Fruit fly (Drosophila melanogaster) whole organism, embryonic: ENCODE results near the gene ATPsynO.

Experiments
- Abd-B ChIP-seq: fragments of 200-800 bp; sonication (Bioruptor generic); optimal IDR thresholded peaks from 2 replicates; lab custom pipeline; 2018; ENCODE audit warnings: missing biosample characterization, mild to moderate bottlenecking, missing genetic modification characterization, moderate library complexity
- BEAF-32 ChIP-seq: fragments of 200-800 bp; sonication (Bioruptor generic); optimal IDR thresholded peaks from 3 replicates; lab custom pipeline; 2017; ENCODE audit warnings: missing biosample characterization, missing genetic modification characterization, mild to moderate bottlenecking, moderate library complexity, missing genetic modification reagents
- Bdp1 ChIP-seq: fragments of 200-800 bp; sonication (Bioruptor generic); optimal IDR thresholded peaks from 3 replicates; lab custom pipeline; 2016; ENCODE audit warnings: missing biosample characterization, missing genetic modification characterization
- Bgb ChIP-seq: fragments of 200-800 bp; sonication (Bioruptor generic); IDR thresholded peaks from 2 replicates; pipeline ENCODE4 v1.3.6; 2022; ENCODE audit warnings: missing biosample characterization, missing genetic modification characterization; ENCODE audit not compliant: partially characterized antibody
- CG10431 ChIP-seq: fragments of 200-800 bp; sonication (Bioruptor generic); optimal IDR thresholded peaks from 3 replicates; lab custom pipeline; 2018; ENCODE audit warnings: missing biosample characterization, mild to moderate bottlenecking, missing genetic modification characterization
- CG1233 ChIP-seq: fragments of 200-800 bp; sonication (Bioruptor generic); optimal IDR thresholded peaks from 4 replicates; lab custom pipeline; 2018; ENCODE audit warnings: missing biosample characterization, mild to moderate bottlenecking, missing genetic modification characterization
- CG1529 ChIP-seq: fragments of 200-800 bp; sonication (Bioruptor generic); optimal IDR thresholded peaks from 3 replicates; lab custom pipeline; 2018; ENCODE audit warnings: missing biosample characterization, missing genetic modification characterization
- CG16863 ChIP-seq: fragments of 200-800 bp; sonication (Bioruptor generic); optimal IDR thresholded peaks from 3 replicates; lab custom pipeline; 2016; ENCODE audit warnings: missing biosample characterization, missing genetic modification characterization
- CG17802 ChIP-seq: fragments of 200-800 bp; sonication (Bioruptor generic); optimal IDR thresholded peaks from 2 replicates; lab custom pipeline; 2018; ENCODE audit warnings: missing biosample characterization, mild to moderate bottlenecking, missing genetic modification characterization, moderate library complexity
- CG1832 ChIP-seq: fragments of 200-800 bp; sonication (Bioruptor generic); optimal IDR thresholded peaks from 2 replicates; lab custom pipeline; 2017; ENCODE audit warnings: missing biosample characterization, mild to moderate bottlenecking, missing genetic modification characterization, inconsistent platforms
- CG2129 ChIP-seq: fragments of 200-800 bp; sonication (Bioruptor generic); IDR thresholded peaks from 2 replicates; pipeline ENCODE4 v1.3.6; 2022; ENCODE audit warnings: missing biosample characterization, missing genetic modification characterization; ENCODE audit not compliant: partially characterized antibody
- CG2875 ChIP-seq: fragments of 200-800 bp; sonication (Bioruptor generic); optimal IDR thresholded peaks from 2 replicates; lab custom pipeline; 2017; ENCODE audit warnings: missing biosample characterization, mild to moderate bottlenecking, missing genetic modification characterization, missing genetic modification reagents
- CG3163 ChIP-seq: fragments of 200-800 bp; sonication (Bioruptor generic); optimal IDR thresholded peaks from 3 replicates; lab custom pipeline; 2016; ENCODE audit warnings: missing biosample characterization, missing genetic modification characterization
- CG3407 ChIP-seq: fragments of 200-800 bp; sonication (Bioruptor generic); optimal IDR thresholded peaks from 2 replicates; lab custom pipeline; 2018; ENCODE audit warnings: missing biosample characterization, mild to moderate bottlenecking, missing genetic modification characterization
- CG42726 ChIP-seq: fragments of 200-800 bp; sonication (Bioruptor generic); IDR thresholded peaks from 2 replicates; pipeline ENCODE4 v1.3.6; 2022; ENCODE audit warnings: missing biosample characterization, missing genetic modification characterization; ENCODE audit not compliant: partially characterized antibody
- CG4617 ChIP-seq: fragments of 200-800 bp; sonication (Bioruptor generic); optimal IDR thresholded peaks from 3 replicates; lab custom pipeline; 2016; ENCODE audit warnings: missing biosample characterization, missing genetic modification characterization, borderline replicate concordance
- CG6272 ChIP-seq: fragments of 200-800 bp; sonication (Bioruptor generic); IDR thresholded peaks from 2 replicates; pipeline ENCODE4 v1.3.6; 2022; ENCODE audit warnings: missing biosample characterization, missing genetic modification characterization
- CG7963 ChIP-seq: fragments of 200-800 bp; sonication (Bioruptor generic); IDR thresholded peaks from 3 replicates; pipeline ENCODE4 v1.3.6; 2022; ENCODE audit warnings: missing biosample characterization, missing genetic modification characterization; ENCODE audit not compliant: partially characterized antibody
- CG9797 ChIP-seq: fragments of 200-800 bp; sonication (Bioruptor generic); optimal IDR thresholded peaks from 3 replicates; lab custom pipeline; 2018; ENCODE audit warnings: missing biosample characterization, mild to moderate bottlenecking, missing genetic modification characterization
- CTCF ChIP-seq: fragments of 200-800 bp; sonication (Bioruptor generic); optimal IDR thresholded peaks from 2 replicates; lab custom pipeline; 2017; ENCODE audit warnings: missing biosample characterization, mild to moderate bottlenecking, missing genetic modification characterization, moderate library complexity
- D19B ChIP-seq: fragments of 200-800 bp; sonication (Bioruptor generic); optimal IDR thresholded peaks from 2 replicates; lab custom pipeline; 2017; ENCODE audit warnings: missing biosample characterization, mild to moderate bottlenecking, missing genetic modification characterization
- Dad ChIP-seq: fragments of 200-800 bp; sonication (Bioruptor generic); optimal IDR thresholded peaks from 3 replicates; lab custom pipeline; 2016; ENCODE audit warnings: missing biosample characterization, missing genetic modification characterization
- Doc2 ChIP-seq: fragments of 200-800 bp; sonication (Bioruptor generic); IDR thresholded peaks from 2 replicates; pipeline ENCODE4 v1.3.6; 2022; ENCODE audit warnings: missing biosample characterization, missing genetic modification characterization
- Fer1 ChIP-seq: fragments of 200-800 bp; sonication (Bioruptor generic); optimal IDR thresholded peaks from 2 replicates; lab custom pipeline; 2017; ENCODE audit warnings: missing biosample characterization, mild to moderate bottlenecking, missing genetic modification characterization
- Hey ChIP-seq: fragments of 200-800 bp; sonication (Bioruptor generic); optimal IDR thresholded peaks from 3 replicates; lab custom pipeline; 2018; ENCODE audit warnings: missing biosample characterization, mild to moderate bottlenecking, missing genetic modification characterization
- Lim3 ChIP-seq: fragments of 200-800 bp; sonication (Bioruptor generic); IDR thresholded peaks from 2 replicates; pipeline ENCODE4 v1.3.6; 2022; ENCODE audit warnings: missing biosample characterization, missing genetic modification characterization
- MESR4 ChIP-seq: fragments of 200-800 bp; sonication (Bioruptor generic); optimal IDR thresholded peaks from 2 replicates; lab custom pipeline; 2018; ENCODE audit warnings: missing biosample characterization, mild to moderate bottlenecking, missing genetic modification characterization, moderate library complexity
- Nf-YC ChIP-seq: fragments of 200-800 bp; optimal IDR thresholded peaks from 3 replicates; lab custom pipeline; 2019; ENCODE audit warnings: missing biosample characterization, mild to moderate bottlenecking, missing genetic modification characterization, moderate library complexity
- Oli ChIP-seq: fragments of 200-800 bp; sonication (Bioruptor generic); optimal IDR thresholded peaks from 2 replicates; lab custom pipeline; 2018; ENCODE audit warnings: missing biosample characterization, mild to moderate bottlenecking, missing genetic modification characterization, moderate library complexity
- Sox102F ChIP-seq: fragments of 200-800 bp; sonication (Bioruptor generic); optimal IDR thresholded peaks from 2 replicates; lab custom pipeline; 2018; ENCODE audit warnings: missing biosample characterization, mild to moderate bottlenecking, missing genetic modification characterization, moderate library complexity
- Tbp ChIP-seq: fragments of >200 bp; optimal IDR thresholded peaks from 2 replicates; lab custom pipeline; 2018; ENCODE audit warnings: missing biosample characterization, missing genetic modification characterization
- Vsx1 ChIP-seq: fragments of 200-800 bp; sonication (Bioruptor generic); optimal IDR thresholded peaks from 2 replicates; lab custom pipeline; 2017; ENCODE audit warnings: missing biosample characterization, mild to moderate bottlenecking, missing genetic modification characterization, missing genetic modification reagents
- da ChIP-seq: fragments of 200-800 bp; sonication (Bioruptor generic); optimal IDR thresholded peaks from 2 replicates; lab custom pipeline; 2016; ENCODE audit warnings: missing biosample characterization, missing genetic modification characterization
- dm ChIP-seq: fragments of 200-800 bp; sonication (Bioruptor generic); optimal IDR thresholded peaks from 3 replicates; lab custom pipeline; 2016; ENCODE audit warnings: missing biosample characterization, missing genetic modification characterization
- gsb-n ChIP-seq: fragments of 200-800 bp; sonication (Bioruptor generic); optimal IDR thresholded peaks from 3 replicates; lab custom pipeline; 2018; ENCODE audit warnings: missing biosample characterization, mild to moderate bottlenecking, missing genetic modification characterization
- hbn ChIP-seq: fragments of 200-800 bp; sonication (Bioruptor generic); IDR thresholded peaks from 2 replicates; pipeline ENCODE4 v1.3.6; 2022; ENCODE audit warnings: missing biosample characterization, missing genetic modification characterization; ENCODE audit not compliant: partially characterized antibody
- kay ChIP-seq: fragments of 200-800 bp; sonication (Bioruptor generic); optimal IDR thresholded peaks from 2 replicates; lab custom pipeline; 2016; ENCODE audit warnings: missing biosample characterization, missing genetic modification characterization
- knrl ChIP-seq: fragments of 200-800 bp; sonication (Bioruptor generic); IDR thresholded peaks from 3 replicates; pipeline ENCODE4 v1.3.6; 2022; ENCODE audit warnings: missing biosample characterization, missing genetic modification characterization; ENCODE audit not compliant: partially characterized antibody
- mld ChIP-seq: fragments of 200-800 bp; sonication (Bioruptor generic); IDR thresholded peaks from 3 replicates; pipeline ENCODE4 v1.3.6; 2022; ENCODE audit warnings: missing biosample characterization, missing genetic modification characterization; ENCODE audit not compliant: partially characterized antibody
- nau ChIP-seq: fragments of 200-800 bp; sonication (Bioruptor generic); optimal IDR thresholded peaks from 3 replicates; lab custom pipeline; 2017; ENCODE audit warnings: missing biosample characterization, mild to moderate bottlenecking, missing genetic modification characterization, missing genetic modification reagents
- psq ChIP-seq: fragments of 200-800 bp; sonication (Bioruptor generic); optimal IDR thresholded peaks from 2 replicates; lab custom pipeline; 2017; ENCODE audit warnings: missing biosample characterization, missing genetic modification characterization
- slou ChIP-seq: fragments of 200-800 bp; sonication (Bioruptor generic); optimal IDR thresholded peaks from 3 replicates; lab custom pipeline; 2016; ENCODE audit warnings: missing biosample characterization, missing genetic modification characterization
- ssp ChIP-seq: fragments of 200-800 bp; sonication (Bioruptor generic); IDR thresholded peaks from 2 replicates; pipeline ENCODE4 v1.3.6; 2022; ENCODE audit warnings: missing biosample characterization, missing genetic modification characterization
- stc ChIP-seq: fragments of 200-800 bp; sonication (Bioruptor generic); IDR thresholded peaks from 2 replicates; pipeline ENCODE4 v1.3.6; 2022; ENCODE audit warnings: missing biosample characterization, missing genetic modification characterization
- vnd ChIP-seq: fragments of 200-800 bp; sonication (Bioruptor generic); IDR thresholded peaks from 3 replicates; pipeline ENCODE4 v1.3.6; 2022; ENCODE audit warnings: missing biosample characterization, missing genetic modification characterization; ENCODE audit not compliant: partially characterized antibody
- vvl ChIP-seq: fragments of 200-800 bp; sonication (Bioruptor generic); IDR thresholded peaks from 2 replicates; pipeline ENCODE4 v1.3.6; 2022; ENCODE audit warnings: missing biosample characterization, missing genetic modification characterization

Gene ATPsynO

DNA sequence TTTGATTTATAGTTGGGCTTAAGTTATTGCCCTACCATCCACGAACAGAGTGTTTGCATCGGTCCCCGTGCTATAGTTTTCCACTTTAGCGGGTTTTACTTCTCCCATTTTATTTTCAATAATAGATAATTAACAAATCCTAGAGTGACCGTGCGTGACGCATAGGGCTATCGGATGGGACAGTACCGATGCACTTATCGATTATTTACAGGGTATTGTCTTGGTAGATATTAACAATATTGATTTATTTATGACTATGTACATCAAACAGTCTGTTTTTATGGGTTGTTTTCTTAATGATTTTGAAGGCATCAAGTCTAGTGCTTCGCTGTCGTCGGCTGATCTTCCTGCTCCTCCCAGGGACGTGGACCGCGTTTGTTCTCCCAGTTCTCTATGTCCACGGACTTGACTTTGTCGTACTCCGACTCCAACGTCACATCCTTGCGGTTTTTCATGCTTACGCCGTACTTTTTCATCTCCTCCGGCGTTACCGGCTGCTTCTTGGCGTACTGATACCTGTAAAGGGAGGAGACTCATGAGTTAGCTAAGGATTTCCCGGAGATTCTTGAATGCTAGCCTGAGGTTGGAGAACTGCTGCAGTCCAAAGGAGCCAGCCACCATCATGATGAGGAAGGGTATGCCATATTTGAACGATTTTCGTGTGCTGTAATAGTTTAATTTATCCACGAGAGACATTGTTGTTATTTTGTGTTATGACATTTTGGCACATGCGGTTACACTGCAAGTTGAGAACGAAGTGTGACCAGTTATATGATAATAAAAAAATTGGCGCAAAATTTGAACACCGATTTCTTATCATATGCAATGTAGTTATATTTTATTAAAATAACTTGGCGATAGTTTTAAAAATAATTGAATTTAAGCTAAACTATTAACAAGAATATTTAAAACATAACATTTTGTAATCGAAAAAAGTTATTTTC is 12.8 kb downstream of the ATPsynO start, which contains the start of the genes MRG15 and Tm1 (continued):
- TF ChIP-seq CG3407: no peak
- TF ChIP-seq CG1529 (GFP tag; lab: Kevin White, UChicago): no peak
- TF ChIP-seq vnd: peak; percentile 57; the same call in 1 of the 3 replicates
- peak; percentile 28 for TF ChIP-seq Abd-B (GFP tag; lab: Kevin White, UChicago)
- no peak for TF ChIP-seq Doc2 (GFP tag; lab: Robert Waterston, UW)
- TF ChIP-seq Nf-YC (tag; lab: Kevin White, UChicago): no peak
- no peak for TF ChIP-seq Lim3 (GFP tag; lab: Robert Waterston, UW)
- peak; percentile 27; the same call in 1 of the 2 replicates for TF ChIP-seq vvl (GFP tag; lab: Robert Waterston, UW)
- peak; percentile 78 for TF ChIP-seq BEAF-32 (GFP tag; lab: Kevin White, UChicago)
- peak; percentile 71 for TF ChIP-seq Bgb (GFP tag; lab: Robert Waterston, UW)
- TF ChIP-seq hbn (GFP tag; lab: Robert Waterston, UW): peak; percentile 59; the same call in 1 of the 2 replicates
- TF ChIP-seq kay: no peak
- TF ChIP-seq CG16863 (GFP tag; lab: Kevin White, UChicago): no peak
- peak; percentile 2 for TF ChIP-seq Fer1 (GFP tag; lab: Kevin White, UChicago)
- TF ChIP-seq CG4617 (GFP tag; lab: Kevin White, UChicago): peak; percentile 51
- peak; percentile 43; the same call in 1 of the 3 replicates for TF ChIP-seq mld
- TF ChIP-seq CG7963 (GFP tag; lab: Robert Waterston, UW): peak; percentile 48; the same call in 2 of the 3 replicates
- TF ChIP-seq Dad (GFP tag; lab: Kevin White, UChicago): peak; percentile 16
- TF ChIP-seq dm (GFP tag; lab: Kevin White, UChicago): no peak
- no peak for TF ChIP-seq Hey (tag; lab: Kevin White, UChicago)
- TF ChIP-seq Vsx1 (GFP tag; lab: Kevin White, UChicago): no peak
- TF ChIP-seq CG17802 (tag; lab: Kevin White, UChicago): no peak
- no peak for TF ChIP-seq slou (GFP tag; lab: Kevin White, UChicago)
- peak; percentile 82 for TF ChIP-seq CG9797 (GFP tag; lab: Kevin White, UChicago)
- TF ChIP-seq CG2129 (GFP tag; lab: Robert Waterston, UW): 0 out of 2 replicates have a peak, but pooled peaks have one; percentile 19
- no peak for TF ChIP-seq da

DNA sequence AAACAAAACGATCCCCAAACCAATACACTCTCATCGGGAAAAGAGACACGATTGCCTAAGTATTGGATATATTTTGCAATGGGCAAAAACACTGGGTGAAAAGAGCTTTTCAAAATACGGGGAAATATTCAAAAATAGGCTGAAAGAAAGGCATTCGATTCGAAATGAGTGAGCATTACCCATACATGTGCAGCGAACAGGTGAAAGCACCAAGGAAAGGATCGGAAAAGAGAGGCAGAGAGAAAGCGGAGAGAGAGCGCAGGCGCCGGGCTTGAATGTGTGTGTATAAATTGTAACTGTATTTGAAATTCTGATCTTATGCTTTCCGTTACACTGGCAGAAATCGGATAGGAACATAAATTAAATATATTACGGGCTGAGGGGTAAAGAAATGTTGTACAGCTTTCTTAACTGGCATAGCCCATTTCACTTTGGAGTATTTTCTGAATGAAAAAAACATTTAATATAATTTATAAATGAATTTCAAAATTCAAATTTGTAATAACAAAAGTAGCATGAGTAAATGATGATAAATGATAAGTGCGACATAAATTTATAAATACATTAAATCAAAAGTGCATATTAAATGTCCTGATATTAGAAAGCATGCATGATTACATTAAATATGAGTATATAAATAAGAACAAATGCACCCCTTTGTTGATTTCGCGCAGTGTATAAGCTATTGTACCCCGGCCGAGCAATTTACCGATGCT is 15.4 kb downstream of the ATPsynO start:
- TF ChIP-seq CG2875 (GFP tag; lab: Kevin White, UChicago) (peak; percentile 75), CG42726 (no peak), Oli (tag; lab: Kevin White, UChicago) (peak; percentile 84), ssp (GFP tag; lab: Robert Waterston, UW) (peak; percentile 39; the same call in 1 of the 2 replicates), CG6272 (GFP tag; lab: Robert Waterston, UW) (no peak), knrl (GFP tag; lab: Robert Waterston, UW) (no peak), CG3163 (GFP tag; lab: Kevin White, UChicago) (no peak), CG10431 (GFP tag; lab: Kevin White, UChicago) (peak; percentile 60), Tbp (GFP tag; lab: Kevin White, UChicago) (no peak), MESR4 (GFP tag; lab: Kevin White, UChicago) (no peak), stc (GFP tag; lab: Robert Waterston, UW) (no peak; the same call in 1 of the 2 replicates), Bdp1 (GFP tag; lab: Kevin White, UChicago) (peak; percentile 6), gsb-n (tag; lab: Kevin White, UChicago) (peak; percentile 74), Sox102F (peak; percentile 78), D19B (GFP tag; lab: Kevin White, UChicago) (peak; percentile 8), CG1832 (GFP tag; lab: Kevin White, UChicago) (no peak), psq (GFP tag; lab: Kevin White, UChicago) (no peak), nau (GFP tag; lab: Kevin White, UChicago) (peak; percentile 15), CG1233 (GFP tag; lab: Kevin White, UChicago) (peak; percentile 60), CTCF (GFP tag; lab: Kevin White, UChicago) (no peak)
